Fruit fly (Drosophila melanogaster): ENCODE results near the gene CG32486.

CG32486 gene

DNA sequence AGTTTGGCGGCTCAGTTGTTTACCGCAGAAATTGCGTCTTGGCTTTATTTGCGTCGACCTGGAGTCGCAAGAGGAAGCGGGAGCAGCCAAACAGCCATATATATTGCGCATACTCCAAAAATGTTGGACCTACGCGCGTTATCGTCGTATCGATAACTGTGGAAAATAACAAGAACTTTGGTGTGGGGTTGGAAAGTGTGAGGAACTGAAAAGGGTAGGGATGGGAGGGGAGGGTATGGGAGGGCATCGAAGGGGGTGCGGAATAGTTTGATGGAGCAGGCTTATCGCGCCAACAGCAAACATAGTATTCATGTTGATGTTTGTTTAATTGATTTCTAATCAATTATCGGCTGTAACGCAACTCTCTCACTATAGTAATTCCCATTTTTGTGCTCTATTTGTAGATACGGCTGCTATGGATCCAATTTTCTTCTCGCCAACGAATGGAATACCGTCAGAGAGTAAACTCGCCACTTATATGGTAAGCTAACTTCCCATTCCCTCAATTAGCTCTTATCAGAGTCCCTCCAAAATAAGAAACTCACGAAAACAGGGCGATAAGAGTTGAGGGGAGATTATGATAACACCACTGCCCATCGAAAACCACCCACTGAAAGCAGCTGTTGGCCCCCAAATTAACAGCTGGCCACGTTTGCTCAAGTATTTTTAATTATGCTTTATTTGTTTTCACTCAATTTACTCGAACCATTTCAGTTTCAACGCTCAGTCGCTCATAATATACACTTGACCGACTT lies 12.9 kb upstream of the CG32486 start (continued):
- TF ChIP-seq CoRest (tag; optimal IDR thresholded peaks at IDR 0.05) (no peak), Nf-YB (GFP tag; optimal IDR thresholded peaks at IDR 0.05) (no peak), CG2678 (tag; optimal IDR thresholded peaks at IDR 0.05) (peak; percentile 68), Bdp1 (GFP tag; optimal IDR thresholded peaks at IDR 0.05) (peak; percentile 44), CrebB (tag; optimal IDR thresholded peaks at IDR 0.05) (peak; percentile 78), Hmr (GFP tag; optimal IDR thresholded peaks at IDR 0.05) (peak; percentile 46), tup (GFP tag; optimal IDR thresholded peaks at IDR 0.05) (peak; percentile 57), toy (GFP tag; IDR thresholded peaks at IDR 0.05) (no peak; the same call in 1 of the 2 replicates), CG6683 (GFP tag; optimal IDR thresholded peaks at IDR 0.05) (peak; percentile 43), sisA (GFP tag; IDR thresholded peaks at IDR 0.05) (no peak), Lim3 (GFP tag; IDR thresholded peaks at IDR 0.05) (peak; percentile 43; the same call in 1 of the 2 replicates), CG2199 (GFP tag; IDR thresholded peaks at IDR 0.05) (peak; percentile 91; the same call in 2 of the 3 replicates), CG7839 (tag; optimal IDR thresholded peaks at IDR 0.05) (no peak), p53 (GFP tag; optimal IDR thresholded peaks at IDR 0.05) (no peak), h (optimal IDR thresholded peaks at IDR 0.05) (no peak), rib (GFP tag; IDR thresholded peaks at IDR 0.05) (peak; percentile 63), Pdp1 (GFP tag; optimal IDR thresholded peaks at IDR 0.05) (peak; percentile 17 to 48), Blimp-1 (GFP tag; optimal IDR thresholded peaks at IDR 0.05) (peak; percentile 71), Rfx (GFP tag; IDR thresholded peaks at IDR 0.05) (peak; percentile 41; the same call in 1 of the 2 replicates), cg (GFP tag; optimal IDR thresholded peaks at IDR 0.05) (no peak), Mes4 (GFP tag; optimal IDR thresholded peaks at IDR 0.05) (peak; percentile 50), CG12769 (tag; optimal IDR thresholded peaks at IDR 0.05) (peak; percentile 80), CG43689 (GFP tag; IDR thresholded peaks at IDR 0.05) (no peak), CG2202 (tag; optimal IDR thresholded peaks at IDR 0.05) (peak; percentile 85), CG12942 (GFP tag; optimal IDR thresholded peaks at IDR 0.05) (no peak), lov (optimal IDR thresholded peaks at IDR 0.05) (no peak), lov (GFP tag; IDR thresholded peaks at IDR 0.05) (no peak), Hr39 (optimal IDR thresholded peaks at IDR 0.05) (no peak), HmgD (GFP tag; optimal IDR thresholded peaks at IDR 0.05) (no peak), CG9215 (GFP tag; IDR thresholded peaks at IDR 0.05) (no peak), NFAT (GFP tag; IDR thresholded peaks at IDR 0.05) (peak; percentile 92), hb (GFP tag; IDR thresholded peaks at IDR 0.05; ENCODE audit: partially characterized antibody) (no peak), HLH3B (GFP tag; IDR thresholded peaks at IDR 0.05) (peak; percentile 47; the same call in 1 of the 2 replicates), CG10321 (GFP tag; IDR thresholded peaks at IDR 0.05) (no peak), CG12104 (GFP tag; optimal IDR thresholded peaks at IDR 0.05) (no peak), Abd-B (GFP tag; optimal IDR thresholded peaks at IDR 0.05) (no peak), ttk (GFP tag; IDR thresholded peaks at IDR 0.05) (peak; percentile 46; the same call in 1 of the 2 replicates), zen2 (GFP tag; IDR thresholded peaks at IDR 0.05; ENCODE audit: partially characterized antibody) (no peak), CG7745 (tag; optimal IDR thresholded peaks at IDR 0.05) (peak; percentile 71), Ssrp (tag; optimal IDR thresholded peaks at IDR 0.05) (no peak), btn (GFP tag; optimal IDR thresholded peaks at IDR 0.05) (no peak), CG4360 (GFP tag; IDR thresholded peaks at IDR 0.05) (peak; percentile 53; the same call in 1 of the 2 replicates), gcm2 (GFP tag; optimal IDR thresholded peaks at IDR 0.05) (no peak), mirr (GFP tag; optimal IDR thresholded peaks at IDR 0.05) (peak; percentile 87), eyg (GFP tag; optimal IDR thresholded peaks at IDR 0.05) (no peak), CG9609 (GFP tag; optimal IDR thresholded peaks at IDR 0.05) (peak; percentile 31), disco-r (GFP tag; optimal IDR thresholded peaks at IDR 0.05) (no peak), CG9727 (GFP tag; optimal IDR thresholded peaks at IDR 0.05) (peak; percentile 77), danr (GFP tag; IDR thresholded peaks at IDR 0.05) (no peak), Poxn (GFP tag; IDR thresholded peaks at IDR 0.05) (no peak), HmgZ (tag; optimal IDR thresholded peaks at IDR 0.05) (peak; percentile 78)

Data from whole organism, embryonic.